Fruit fly (Drosophila melanogaster) whole organism, embryonic: ENCODE measurements around the gene CG8051.

Experiments used
- Asciz ChIP-seq: fragments of 200-800 bp; sonication (Bioruptor generic); optimal IDR thresholded peaks from 2 replicates; lab custom pipeline; 2017; ENCODE audit warnings: missing biosample characterization, mild to moderate bottlenecking, missing genetic modification characterization, missing genetic modification reagents
- Atf6 ChIP-seq: fragments of 200-800 bp; sonication (Bioruptor generic); IDR thresholded peaks from 2 replicates; pipeline ENCODE4 v1.3.6; 2022; ENCODE audit warnings: missing biosample characterization, missing genetic modification characterization
- Awh ChIP-seq: fragments of 200-800 bp; sonication (Bioruptor generic); IDR thresholded peaks from 2 replicates; pipeline ENCODE4, ENCODE4 v1.3.6; 2022; ENCODE audit warnings: missing biosample characterization, missing genetic modification characterization
- CG10267 ChIP-seq: fragments of 200-800 bp; sonication (Bioruptor generic); optimal IDR thresholded peaks from 2 replicates; lab custom pipeline; 2018; ENCODE audit warnings: missing biosample characterization, mild to moderate bottlenecking, missing genetic modification characterization, moderate library complexity
- CG10366 ChIP-seq: fragments of 200-800 bp; sonication (Bioruptor generic); IDR thresholded peaks from 2 replicates; pipeline ENCODE4 v1.3.6; 2022; ENCODE audit warnings: missing biosample characterization, missing genetic modification characterization
- CG11247 ChIP-seq: fragments of 200-800 bp; sonication (Bioruptor generic); IDR thresholded peaks from 2 replicates; pipeline ENCODE4 v1.3.6; 2022; ENCODE audit warnings: missing biosample characterization, missing genetic modification characterization
- CG12299 ChIP-seq: fragments of 200-800 bp; sonication (Bioruptor generic); optimal IDR thresholded peaks from 2 replicates; lab custom pipeline; 2018; ENCODE audit warnings: missing biosample characterization, mild to moderate bottlenecking, missing genetic modification characterization
- CG13424 ChIP-seq: fragments of 200-800 bp; sonication (Bioruptor generic); optimal IDR thresholded peaks from 2 replicates; lab custom pipeline; 2019; ENCODE audit warnings: missing biosample characterization, mild to moderate bottlenecking, missing genetic modification characterization, moderate library complexity
- CG13624 ChIP-seq: fragments of 200-800 bp; sonication (Bioruptor generic); optimal IDR thresholded peaks from 2 replicates; lab custom pipeline; 2016; ENCODE audit warnings: missing biosample characterization, missing genetic modification characterization
- CG14441 ChIP-seq: fragments of 200-800 bp; sonication (Bioruptor generic); IDR thresholded peaks from 2 replicates; pipeline ENCODE4 v1.3.6; 2022; ENCODE audit warnings: missing biosample characterization, missing genetic modification characterization
- CG14710 ChIP-seq: fragments of 200-800 bp; sonication (Bioruptor generic); optimal IDR thresholded peaks from 3 replicates; lab custom pipeline; 2019; ENCODE audit warnings: missing biosample characterization, mild to moderate bottlenecking, missing genetic modification characterization, moderate library complexity
- CG15073 ChIP-seq: fragments of 200-800 bp; sonication (Bioruptor generic); optimal IDR thresholded peaks from 2 replicates; lab custom pipeline; 2016; ENCODE audit warnings: missing biosample characterization, missing genetic modification characterization
- CG15479 ChIP-seq: fragments of 200-800 bp; sonication (Bioruptor generic); optimal IDR thresholded peaks from 3 replicates; lab custom pipeline; 2019; ENCODE audit warnings: missing biosample characterization, mild to moderate bottlenecking, missing genetic modification characterization, moderate library complexity
- CG1832 ChIP-seq: fragments of 200-800 bp; sonication (Bioruptor generic); optimal IDR thresholded peaks from 2 replicates; lab custom pipeline; 2017; ENCODE audit warnings: missing biosample characterization, mild to moderate bottlenecking, missing genetic modification characterization, inconsistent platforms
- CG33557 ChIP-seq: fragments of 200-800 bp; sonication (Bioruptor generic); optimal IDR thresholded peaks from 2 replicates; lab custom pipeline; 2019; ENCODE audit warnings: missing biosample characterization, mild to moderate bottlenecking, missing genetic modification characterization, moderate library complexity
- CG34224 ChIP-seq: fragments of 200-800 bp; sonication (Bioruptor generic); IDR thresholded peaks from 3 replicates; pipeline ENCODE4 v1.3.6; 2022; ENCODE audit warnings: missing biosample characterization, missing genetic modification characterization; ENCODE audit not compliant: partially characterized antibody
- CG3726 ChIP-seq: fragments of 200-800 bp; sonication (Bioruptor generic); IDR thresholded peaks from 3 replicates; pipeline ENCODE4, ENCODE4 v1.3.6; 2022; ENCODE audit warnings: missing biosample characterization, missing genetic modification characterization
- CG6854 ChIP-seq: fragments of 200-800 bp; sonication (Bioruptor generic); optimal IDR thresholded peaks from 3 replicates; lab custom pipeline; 2017; ENCODE audit warnings: missing biosample characterization, mild to moderate bottlenecking, missing genetic modification characterization
- CG9609 ChIP-seq: fragments of 200-800 bp; sonication (Bioruptor generic); optimal IDR thresholded peaks from 3 replicates; lab custom pipeline; 2016; ENCODE audit warnings: missing biosample characterization, missing genetic modification characterization
- Ets65A ChIP-seq: fragments of 200-800 bp; sonication (Bioruptor generic); peaks from one replicate; lab custom pipeline; 2016; ENCODE audit warnings: missing biosample characterization, missing genetic modification characterization
- Kr ChIP-seq: fragments of 200-800 bp; sonication (Bioruptor generic); optimal IDR thresholded peaks from 2 replicates; lab custom pipeline; 2017; ENCODE audit warnings: missing biosample characterization, mild to moderate bottlenecking, missing genetic modification characterization
- MBD-R2 ChIP-seq: fragments of 200-800 bp; sonication (Bioruptor generic); IDR thresholded peaks from 2 replicates; pipeline ENCODE4 v1.3.6; 2022; ENCODE audit warnings: missing biosample characterization, missing genetic modification characterization
- Med ChIP-seq: fragments of 200-800 bp; sonication (Bioruptor generic); peaks from one replicate; lab custom pipeline; 2016; ENCODE audit warnings: missing biosample characterization, missing genetic modification characterization, mild to moderate bottlenecking, inconsistent platforms, moderate library complexity
- Optix ChIP-seq: fragments of 200-800 bp; sonication (Bioruptor generic); IDR thresholded peaks from 3 replicates; pipeline ENCODE4 v1.3.6; 2022; ENCODE audit warnings: missing biosample characterization, missing genetic modification characterization
- PHDP ChIP-seq: fragments of 200-800 bp; sonication (Bioruptor generic); optimal IDR thresholded peaks from 3 replicates; lab custom pipeline; 2018; ENCODE audit warnings: missing biosample characterization, mild to moderate bottlenecking, missing genetic modification characterization, moderate library complexity
- Sin3A ChIP-seq: fragments of >200 bp; optimal IDR thresholded peaks from 2 replicates; lab custom pipeline; 2018
- TFAM ChIP-seq: fragments of 200-800 bp; sonication (Bioruptor generic); optimal IDR thresholded peaks from 2 replicates; lab custom pipeline; 2017; ENCODE audit warnings: missing biosample characterization, missing genetic modification characterization, inconsistent platforms
- Trl ChIP-seq, 3 experiments: fragments of >200 bp in 2 of 3; fragments of 200-800 bp in 1 of 3; sonication (Bioruptor generic) in 1 of 3; optimal IDR thresholded peaks; 2 replicates in 1 of 3; 3 replicates in 2 of 3; lab custom pipeline; 2016 to 2017; ENCODE audit warnings: missing biosample characterization in 1 of 3, missing genetic modification characterization in 1 of 3
- Xrp1 ChIP-seq: fragments of 200-800 bp; sonication (Bioruptor generic); IDR thresholded peaks from 2 replicates; pipeline ENCODE4 v1.3.6; 2022; ENCODE audit warnings: missing biosample characterization, missing genetic modification characterization
- ac ChIP-seq: fragments of 200-800 bp; sonication (Bioruptor generic); optimal IDR thresholded peaks from 3 replicates; lab custom pipeline; 2017; ENCODE audit warnings: missing biosample characterization, mild to moderate bottlenecking, missing genetic modification characterization
- ap ChIP-seq: fragments of 200-800 bp; sonication (Bioruptor generic); IDR thresholded peaks from 2 replicates; pipeline ENCODE4 v1.3.6; 2022; ENCODE audit warnings: missing biosample characterization, missing genetic modification characterization
- br ChIP-seq: fragments of >200 bp; optimal IDR thresholded peaks from 2 replicates; lab custom pipeline; 2017
- chif ChIP-seq, 2 experiments: fragments of 200-800 bp; sonication (Bioruptor generic); optimal IDR thresholded peaks; 3 replicates each; lab custom pipeline; 2016; ENCODE audit warnings: missing biosample characterization in 2 of 2, missing genetic modification characterization in 2 of 2
- chm ChIP-seq: fragments of 200-800 bp; sonication (Bioruptor generic); IDR thresholded peaks from 2 replicates; pipeline ENCODE4 v1.3.6; 2022; ENCODE audit warnings: missing biosample characterization, missing genetic modification characterization
- dmrt11E ChIP-seq: fragments of 200-800 bp; sonication (Bioruptor generic); optimal IDR thresholded peaks from 3 replicates; lab custom pipeline; 2018; ENCODE audit warnings: missing biosample characterization, mild to moderate bottlenecking, missing genetic modification characterization, moderate library complexity
- fd102C ChIP-seq: fragments of 200-800 bp; sonication (Bioruptor generic); optimal IDR thresholded peaks from 2 replicates; lab custom pipeline; 2018; ENCODE audit warnings: missing biosample characterization, mild to moderate bottlenecking, missing genetic modification characterization, moderate library complexity
- grau ChIP-seq: fragments of 200-800 bp; optimal IDR thresholded peaks from 3 replicates; lab custom pipeline; 2019; ENCODE audit warnings: missing biosample characterization, mild to moderate bottlenecking, missing genetic modification characterization, moderate library complexity
- lola ChIP-seq, 3 experiments: fragments of >200 bp in 2 of 3; fragments of 200-800 bp in 1 of 3; sonication (Bioruptor generic) in 1 of 3; optimal IDR thresholded peaks; 2 replicates each; lab custom pipeline; 2017 to 2019; ENCODE audit warnings: missing biosample characterization in 3 of 3, missing genetic modification characterization in 3 of 3, mild to moderate bottlenecking in 1 of 3, moderate library complexity in 1 of 3
- prd ChIP-seq, 3 experiments: fragments of >200 bp in 2 of 3; fragments of 200-800 bp in 1 of 3; sonication (Bioruptor generic) in 1 of 3; optimal IDR thresholded peaks in 2 of 3; IDR thresholded peaks in 1 of 3; 2 replicates in 2 of 3; 3 replicates in 1 of 3; pipeline versions ENCODE4 v1.3.6 to Lab custom; 2017 to 2022; ENCODE audit warnings: missing biosample characterization in 1 of 3, missing genetic modification characterization in 1 of 3
- pros ChIP-seq: fragments of 200-800 bp; sonication (Bioruptor generic); optimal IDR thresholded peaks from 3 replicates; lab custom pipeline; 2019; ENCODE audit warnings: missing biosample characterization, mild to moderate bottlenecking, missing genetic modification characterization, moderate library complexity
- pzg ChIP-seq: fragments of 200-800 bp; sonication (Bioruptor generic); optimal IDR thresholded peaks from 3 replicates; lab custom pipeline; 2018; ENCODE audit warnings: missing biosample characterization, mild to moderate bottlenecking, missing genetic modification characterization, moderate library complexity
- scrt ChIP-seq: fragments of 200-800 bp; sonication (Bioruptor generic); optimal IDR thresholded peaks from 2 replicates; lab custom pipeline; 2018; ENCODE audit warnings: missing biosample characterization, mild to moderate bottlenecking, missing genetic modification characterization, moderate library complexity
- twi ChIP-seq: fragments of 200-800 bp; optimal IDR thresholded peaks from 2 replicates; lab custom pipeline; 2019; ENCODE audit warnings: missing biosample characterization, mild to moderate bottlenecking, missing genetic modification characterization, moderate library complexity
- zen ChIP-seq: fragments of 200-800 bp; sonication (Bioruptor generic); optimal IDR thresholded peaks from 3 replicates; lab custom pipeline; 2018; ENCODE audit warnings: missing biosample characterization, mild to moderate bottlenecking, missing genetic modification characterization, moderate library complexity
- zf30C ChIP-seq: fragments of 200-800 bp; sonication (Bioruptor generic); optimal IDR thresholded peaks from 3 replicates; lab custom pipeline; 2018; ENCODE audit warnings: missing biosample characterization, mild to moderate bottlenecking, missing genetic modification characterization

The CG8051 gene

dm6 chrX:19322945-19323834 is 15.5 kb upstream of the CG8051 start (continued):
- TF ChIP-seq Trl (optimal IDR thresholded peaks at IDR 0.05; lab: Kevin White, UChicago), result peak; percentile 70 to 71
- TF ChIP-seq Trl (GFP tag; optimal IDR thresholded peaks at IDR 0.05; lab: Kevin White, UChicago), result no peak
- TF ChIP-seq MBD-R2 (GFP tag; lab: Robert Waterston, UW), result no peak
- peak; percentile 29 for TF ChIP-seq CG14710
- no peak for TF ChIP-seq prd (optimal IDR thresholded peaks at IDR 0.05; lab: Kevin White, UChicago)
- TF ChIP-seq prd (GFP tag; IDR thresholded peaks at IDR 0.05; lab: Robert Waterston, UW), result peak; percentile 64
- TF ChIP-seq grau (tag; lab: Kevin White, UChicago), result no peak
- TF ChIP-seq CG15073, result no peak
- TF ChIP-seq zen (tag; lab: Kevin White, UChicago), result peak; percentile 73
- TF ChIP-seq Med (GFP tag; lab: Kevin White, UChicago), result peak; percentile 54
- peak; percentile 55 for TF ChIP-seq Xrp1
- 0 out of 3 replicates have a peak, but pooled peaks have one; percentile 23 for TF ChIP-seq CG3726 (GFP tag; lab: Robert Waterston, UW)
- TF ChIP-seq Ets65A (GFP tag; lab: Kevin White, UChicago), result peak; percentile 92
- TF ChIP-seq ac (GFP tag; lab: Kevin White, UChicago), result peak; percentile 28
- peak; percentile 57 for TF ChIP-seq dmrt11E (tag; lab: Kevin White, UChicago)
- peak; percentile 85 for TF ChIP-seq zf30C (GFP tag; lab: Kevin White, UChicago)
- peak; percentile 9 for TF ChIP-seq CG10267 (tag; lab: Kevin White, UChicago)
- TF ChIP-seq Awh (GFP tag; lab: Robert Waterston, UW), result 0 out of 2 replicates have a peak, but pooled peaks have one; percentile 24
- TF ChIP-seq CG10366 (GFP tag; lab: Robert Waterston, UW), result no peak
- 0 out of 2 replicates have a peak, but pooled peaks have one; percentile 20 for TF ChIP-seq CG11247 (GFP tag; lab: Robert Waterston, UW)
- peak in 1 of 3 experiments; percentile 22 for TF ChIP-seq lola (GFP tag; optimal IDR thresholded peaks at IDR 0.05; lab: Kevin White, UChicago)
- peak; percentile 32; the same call in 1 of the 2 replicates for TF ChIP-seq CG14441
- peak in 1 of 2 experiments; percentile 4 for TF ChIP-seq chif (GFP tag; optimal IDR thresholded peaks at IDR 0.05; lab: Kevin White, UChicago)
- TF ChIP-seq CG12299 (tag; lab: Kevin White, UChicago), result no peak
- peak; percentile 7; the same call in 1 of the 2 replicates for TF ChIP-seq Atf6 (GFP tag; lab: Robert Waterston, UW)
- peak; percentile 17 for TF ChIP-seq fd102C (GFP tag; lab: Kevin White, UChicago)
- TF ChIP-seq CG34224 (GFP tag; lab: Robert Waterston, UW), result 0 out of 3 replicates have a peak, but pooled peaks have one; percentile 38

- peak; percentile 32 for TF ChIP-seq pros (GFP tag; lab: Kevin White, UChicago)
- peak; percentile 76 for TF ChIP-seq CG13624
- TF ChIP-seq CG1832 (GFP tag; lab: Kevin White, UChicago), result peak; percentile 60
- peak; percentile 90 for TF ChIP-seq CG33557 (GFP tag; lab: Kevin White, UChicago)
- peak; percentile 73 for TF ChIP-seq TFAM
- TF ChIP-seq CG13424, result peak; percentile 95
- peak; percentile 91 for TF ChIP-seq chm (GFP tag; lab: Robert Waterston, UW)
- TF ChIP-seq CG9609 (GFP tag; lab: Kevin White, UChicago), result peak; percentile 77
- no peak for TF ChIP-seq pzg (GFP tag; lab: Kevin White, UChicago)
- TF ChIP-seq ap, result peak; percentile 89
- TF ChIP-seq twi (tag; lab: Kevin White, UChicago), result peak; percentile 85
- peak; percentile 91 for TF ChIP-seq Optix
- TF ChIP-seq br (lab: Kevin White, UChicago), result no peak
- peak; percentile 54 for TF ChIP-seq Kr (GFP tag; lab: Kevin White, UChicago)
- no peak for TF ChIP-seq Sin3A (lab: Kevin White, UChicago)
- TF ChIP-seq Asciz (GFP tag; lab: Kevin White, UChicago), result peak; percentile 89
- TF ChIP-seq scrt, result peak; percentile 89
- peak; percentile 91 for TF ChIP-seq CG6854 (GFP tag; lab: Kevin White, UChicago)
- TF ChIP-seq CG15479 (GFP tag; lab: Kevin White, UChicago), result peak; percentile 66
- peak; percentile 94 for TF ChIP-seq PHDP (tag; lab: Kevin White, UChicago)
Observed at dm6 chrX:19321820-19322708, 14.3 kb upstream of the CG8051 start, which contains the start of gene out. TSS of gene out (minus strand) at chrX:19322106.
